Worm (Caenorhabditis elegans) whole organism, L1 larva: Measurements from ENCODE around the gene ugt-1.

Experiments
- ceh-90 ChIP-seq: sonication (generic microtip); optimal IDR thresholded peaks from 2 replicates; lab custom pipeline; 2016; ENCODE audit warnings: missing genetic modification characterization, missing compliant biosample characterization
- elt-2 ChIP-seq: sonication (generic microtip); optimal IDR thresholded peaks from 2 replicates; lab custom pipeline; 2016; ENCODE audit warnings: missing genetic modification characterization, mild to moderate bottlenecking, inconsistent platforms, missing compliant biosample characterization, missing genetic modification reagents
- fkh-10 ChIP-seq: sonication (generic microtip); optimal IDR thresholded peaks from 2 replicates; lab custom pipeline; 2017; ENCODE audit warnings: missing biosample characterization, missing genetic modification reagents, missing genetic modification characterization
- lin-13 ChIP-seq: fragments of 150-350 bp; optimal IDR thresholded peaks from 2 replicates; lab custom pipeline; 2014; ENCODE audit warnings: missing biosample characterization, missing genetic modification reagents, missing genetic modification characterization
- nhr-12 ChIP-seq: sonication (generic microtip); optimal IDR thresholded peaks from 2 replicates; lab custom pipeline; 2017; ENCODE audit warnings: missing biosample characterization, missing genetic modification characterization
- nhr-237 ChIP-seq: fragments of 150-350 bp; optimal IDR thresholded peaks from 2 replicates; lab custom pipeline; 2014; ENCODE audit warnings: missing biosample characterization, missing genetic modification characterization
- nhr-84 ChIP-seq: sonication (generic microtip); optimal IDR thresholded peaks from 2 replicates; lab custom pipeline; 2017; ENCODE audit warnings: missing biosample characterization, missing genetic modification characterization
- unc-130 ChIP-seq: fragments of 150-350 bp; optimal IDR thresholded peaks from 2 replicates; lab custom pipeline; 2017; ENCODE audit warnings: missing biosample characterization, missing genetic modification characterization, inconsistent platforms
- vab-15 ChIP-seq: sonication (generic microtip); optimal IDR thresholded peaks from 2 replicates; lab custom pipeline; 2017; ENCODE audit warnings: missing genotype, mild to moderate bottlenecking, missing genetic modification characterization, missing compliant biosample characterization
- ztf-11 ChIP-seq, 2 experiments: sonication (generic microtip); optimal IDR thresholded peaks; 2 replicates each; lab custom pipeline; 2016 to 2017; ENCODE audit warnings: missing genetic modification characterization in 2 of 2, missing biosample characterization in 1 of 2, missing compliant biosample characterization in 1 of 2

DNA sequence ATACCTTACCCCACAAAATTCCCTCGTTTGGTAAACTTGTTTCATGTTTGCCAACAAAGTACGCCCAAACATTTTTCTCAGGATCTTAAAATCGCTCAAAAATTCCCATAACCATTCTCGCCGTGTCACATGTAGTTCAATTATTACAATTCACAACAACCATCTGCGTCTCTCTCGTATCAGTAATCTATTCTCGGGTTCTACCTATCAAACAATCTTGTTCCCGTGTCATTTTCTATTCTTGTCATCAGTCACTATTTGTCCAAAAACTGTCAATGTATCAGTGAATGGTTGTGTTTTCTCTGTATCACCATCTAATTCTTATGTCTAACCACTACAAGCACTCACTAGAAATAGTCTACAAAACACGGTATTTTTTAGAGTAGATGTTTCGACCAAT is 24.3 kb upstream of the ugt-1 start:
- no peak for TF ChIP-seq ceh-90
- TF ChIP-seq unc-130 (tag; lab: Kevin White, UChicago): no peak
- TF ChIP-seq vab-15: no peak
- no peak for TF ChIP-seq nhr-237 (tag; lab: Kevin White, UChicago)
- peak; percentile 76 for TF ChIP-seq elt-2 (tag; lab: Kevin White, UChicago)
- no peak for TF ChIP-seq nhr-12 (tag; lab: Kevin White, UChicago)
- TF ChIP-seq fkh-10: no peak
- TF ChIP-seq lin-13: no peak
- no peak for TF ChIP-seq ztf-11 (tag; optimal IDR thresholded peaks at IDR 0.05; lab: Kevin White, UChicago)
- no peak for TF ChIP-seq nhr-84
